Worm (Caenorhabditis elegans): ENCODE measurements around the gene C24D10.49.
A peak's percentile ranks its signal among the peaks of the same experiment; 100 is the strongest.

Gene C24D10.49

ce11 chrIV:5195531-5195930 is 38.4 kb upstream of the C24D10.49 start, which contains the start of gene gpa-18:
TSS of gene gpa-18 (minus strand) at chrIV:5195631.
- TF ChIP-seq ztf-16 (tag; optimal IDR thresholded peaks at IDR 0.05) (no peak), nhr-232 (tag; optimal IDR thresholded peaks at IDR 0.05) (no peak), C38D4.7 (GFP tag; optimal IDR thresholded peaks at IDR 0.05) (no peak), lim-6 (tag; optimal IDR thresholded peaks at IDR 0.05) (no peak), hlh-6 (tag; optimal IDR thresholded peaks at IDR 0.05) (no peak), dve-1 (tag; optimal IDR thresholded peaks at IDR 0.05) (no peak), lin-11 (tag; optimal IDR thresholded peaks at IDR 0.05) (no peak), hlh-8 (tag; optimal IDR thresholded peaks at IDR 0.05) (no peak), sox-2 (GFP tag; IDR thresholded peaks at IDR 0.05) (no peak), fkh-6 (tag; optimal IDR thresholded peaks at IDR 0.05) (no peak), ttx-3 (tag; optimal IDR thresholded peaks at IDR 0.05) (no peak), unc-86 (tag; optimal IDR thresholded peaks at IDR 0.05) (no peak), zip-5 (tag; optimal IDR thresholded peaks at IDR 0.05) (no peak), fkh-10 (GFP tag; optimal IDR thresholded peaks at IDR 0.05) (no peak), ceh-19 (GFP tag; optimal IDR thresholded peaks at IDR 0.05) (no peak), ahr-1 (tag; optimal IDR thresholded peaks at IDR 0.05) (no peak)

ce11 chrIV:5188051-5188450 is 30.9 kb upstream of the C24D10.49 start:
- TF ChIP-seq C08G9.2 (tag; optimal IDR thresholded peaks at IDR 0.05): peak; percentile 20
- TF ChIP-seq ama-1 (optimal IDR thresholded peaks at IDR 0.05): no peak
- no peak for TF ChIP-seq dve-1 (tag; optimal IDR thresholded peaks at IDR 0.05)
- no peak for TF ChIP-seq unc-3 (GFP tag; conservative IDR thresholded peaks at IDR 0.05)
- TF ChIP-seq unc-3 (tag; optimal IDR thresholded peaks at IDR 0.05): no peak

ce11 chrIV:5186480-5187205 is 29.5 kb upstream of the C24D10.49 start, which contains the start of the genes W03F8.6 and mtrf-1L:
TSS of gene W03F8.6 (minus strand) at chrIV:5186580.
TSS of gene mtrf-1L (plus strand) at chrIV:5187155.
- TF ChIP-seq unc-86 (tag; optimal IDR thresholded peaks at IDR 0.05) (no peak), ceh-19 (GFP tag; optimal IDR thresholded peaks at IDR 0.05) (no peak), hlh-30 (tag; optimal IDR thresholded peaks at IDR 0.05; ENCODE audit: insufficient read depth) (no peak), ceh-34 (tag; optimal IDR thresholded peaks at IDR 0.05) (no peak), tbx-2 (tag; optimal IDR thresholded peaks at IDR 0.05) (no peak), sox-4 (tag; optimal IDR thresholded peaks at IDR 0.05) (no peak), nfya-1 (tag; optimal IDR thresholded peaks at IDR 0.05) (no peak), hlh-8 (tag; optimal IDR thresholded peaks at IDR 0.05) (no peak), unc-55 (GFP tag; optimal IDR thresholded peaks at IDR 0.05) (no peak), hlh-6 (tag; optimal IDR thresholded peaks at IDR 0.05) (no peak), pros-1 (tag; optimal IDR thresholded peaks at IDR 0.05) (no peak), ceh-48 (tag; optimal IDR thresholded peaks at IDR 0.05) (no peak), pag-3 (tag; optimal IDR thresholded peaks at IDR 0.05; ENCODE audit: borderline replicate concordance) (no peak), pax-1 (tag; optimal IDR thresholded peaks at IDR 0.05) (no peak), elt-4 (tag; optimal IDR thresholded peaks at IDR 0.05) (no peak), ceh-2 (tag; optimal IDR thresholded peaks at IDR 0.05) (no peak), ttx-3 (tag; optimal IDR thresholded peaks at IDR 0.05) (no peak)

- TF ChIP-seq dmd-4 (tag; optimal IDR thresholded peaks at IDR 0.05; ENCODE audit: borderline replicate concordance): no peak
- peak; percentile 64 for TF ChIP-seq ceh-34 (tag; optimal IDR thresholded peaks at IDR 0.05)
- TF ChIP-seq tbx-2 (tag; optimal IDR thresholded peaks at IDR 0.05): peak; percentile 46
- TF ChIP-seq ceh-48 (tag; optimal IDR thresholded peaks at IDR 0.05): no peak
- peak; percentile 37 for TF ChIP-seq che-1 (tag; optimal IDR thresholded peaks at IDR 0.05)
- no peak for TF ChIP-seq pqm-1 (tag; optimal IDR thresholded peaks at IDR 0.05)
- TF ChIP-seq zip-5 (tag; optimal IDR thresholded peaks at IDR 0.05): peak; percentile 12
- TF ChIP-seq ceh-31 (tag; optimal IDR thresholded peaks at IDR 0.05): peak; percentile 77
- TF ChIP-seq unc-42 (tag; optimal IDR thresholded peaks at IDR 0.05): peak; percentile 58
- peak; percentile 69 for TF ChIP-seq ref-2 (tag; optimal IDR thresholded peaks at IDR 0.05)
- peak; percentile 34 for TF ChIP-seq madf-2 (tag; optimal IDR thresholded peaks at IDR 0.05)
- peak; percentile 35 for TF ChIP-seq ceh-2 (tag; optimal IDR thresholded peaks at IDR 0.05)
- TF ChIP-seq pat-9 (tag; optimal IDR thresholded peaks at IDR 0.05): peak; percentile 30
- TF ChIP-seq elt-2 (tag; optimal IDR thresholded peaks at IDR 0.05): peak; percentile 28
- no peak for TF ChIP-seq eyg-1 (tag; optimal IDR thresholded peaks at IDR 0.05)
- TF ChIP-seq rnt-1 (tag; optimal IDR thresholded peaks at IDR 0.05): peak; percentile 71
- TF ChIP-seq sox-4 (tag; optimal IDR thresholded peaks at IDR 0.05): no peak
- TF ChIP-seq C08G9.2 (tag; optimal IDR thresholded peaks at IDR 0.05): peak; percentile 8
- peak; percentile 89 for TF ChIP-seq ama-1 (optimal IDR thresholded peaks at IDR 0.05)
- peak; percentile 26 for TF ChIP-seq lin-11 (tag; optimal IDR thresholded peaks at IDR 0.05)
- peak; percentile 3 for TF ChIP-seq ceh-14 (tag; optimal IDR thresholded peaks at IDR 0.05)
- no peak for TF ChIP-seq dve-1 (tag; optimal IDR thresholded peaks at IDR 0.05)
- TF ChIP-seq pros-1 (tag; optimal IDR thresholded peaks at IDR 0.05): peak; percentile 31
- peak; percentile 16 for TF ChIP-seq sdc-2 (tag; optimal IDR thresholded peaks at IDR 0.05)
These were observed 26.6 kb upstream of the C24D10.49 start, which contains the start of gene W03F8.4 for ce11 chrIV:5183755-5184166. TSS of gene W03F8.4 (plus strand) at chrIV:5184123.
